Fruit fly (Drosophila melanogaster): ENCODE data around the gene ssx.

Gene ssx

dm6 chrX:1322214-1322613 is 48.2 kb upstream of the ssx start, which contains the start of gene DAAM (continued):
- TF ChIP-seq Dbx (GFP tag; IDR thresholded peaks at IDR 0.05), result peak; percentile 56; the same call in 1 of the 3 replicates
- peak; percentile 32 for TF ChIP-seq bigmax (GFP tag; optimal IDR thresholded peaks at IDR 0.05)
- TF ChIP-seq CG9932 (GFP tag; IDR thresholded peaks at IDR 0.05), result peak; percentile 58
- TF ChIP-seq CG12659 (GFP tag; optimal IDR thresholded peaks at IDR 0.05), result peak; percentile 84
- no peak for TF ChIP-seq ttk (GFP tag; IDR thresholded peaks at IDR 0.05)
- peak; percentile 80; the same call in 2 of the 3 replicates for TF ChIP-seq CG2199 (GFP tag; IDR thresholded peaks at IDR 0.05)
- TF ChIP-seq CG3847 (GFP tag; IDR thresholded peaks at IDR 0.05), result peak; percentile 97
- TF ChIP-seq mirr (GFP tag; optimal IDR thresholded peaks at IDR 0.05), result peak; percentile 46
- no peak for TF ChIP-seq trh (GFP tag; optimal IDR thresholded peaks at IDR 0.05)
- peak; percentile 13 for TF ChIP-seq YL-1 (GFP tag; optimal IDR thresholded peaks at IDR 0.05)
- TF ChIP-seq sr (GFP tag; IDR thresholded peaks at IDR 0.05), result peak; percentile 44; the same call in 2 of the 3 replicates
- peak; percentile 68; the same call in 2 of the 3 replicates for TF ChIP-seq dysf (GFP tag; IDR thresholded peaks at IDR 0.05)
- TF ChIP-seq Dek (tag; optimal IDR thresholded peaks at IDR 0.05), result peak; percentile 31
- TF ChIP-seq br (optimal IDR thresholded peaks at IDR 0.05), result no peak
- no peak for TF ChIP-seq CG7556 (GFP tag; optimal IDR thresholded peaks at IDR 0.05)
- peak; percentile 63 for TF ChIP-seq amos (GFP tag; IDR thresholded peaks at IDR 0.05; ENCODE audit: partially characterized antibody)
- peak; percentile 5 for TF ChIP-seq fu2 (GFP tag; optimal IDR thresholded peaks at IDR 0.05)
- TF ChIP-seq btn (GFP tag; optimal IDR thresholded peaks at IDR 0.05), result no peak
- TF ChIP-seq NfI (GFP tag; optimal IDR thresholded peaks at IDR 0.05), result peak; percentile 68
- peak; percentile 65 for TF ChIP-seq CG17186 (GFP tag; optimal IDR thresholded peaks at IDR 0.05)
- no peak for TF ChIP-seq Kr (GFP tag; optimal IDR thresholded peaks at IDR 0.05)
- TF ChIP-seq NC2β (GFP tag; optimal IDR thresholded peaks at IDR 0.05), result peak; percentile 51
- peak; percentile 43 for TF ChIP-seq Deaf1 (tag; optimal IDR thresholded peaks at IDR 0.05)
- TF ChIP-seq HmgZ (tag; optimal IDR thresholded peaks at IDR 0.05), result peak; percentile 85
- peak; percentile 57 for TF ChIP-seq CG14710 (tag; optimal IDR thresholded peaks at IDR 0.05)
- peak; percentile 84 for TF ChIP-seq MBD-R2 (GFP tag; IDR thresholded peaks at IDR 0.05)
- peak in 1 of 2 experiments; percentile 4 for TF ChIP-seq bsh (GFP tag; optimal IDR thresholded peaks at IDR 0.05)
- TF ChIP-seq CrebB (tag; optimal IDR thresholded peaks at IDR 0.05), result peak; percentile 9
- TF ChIP-seq pum (GFP tag; optimal IDR thresholded peaks at IDR 0.05), result no peak
- 0 out of 3 replicates have a peak, but pooled peaks have one; percentile 29 for TF ChIP-seq CG16813 (GFP tag; IDR thresholded peaks at IDR 0.05; ENCODE audit: partially characterized antibody)
- TF ChIP-seq CG8290 (GFP tag; optimal IDR thresholded peaks at IDR 0.05), result peak; percentile 14
- no peak for TF ChIP-seq CG8290 (tag; optimal IDR thresholded peaks at IDR 0.05)
- TF ChIP-seq Jarid2 (GFP tag; optimal IDR thresholded peaks at IDR 0.05), result peak; percentile 35
- TF ChIP-seq dmrt11E (tag; optimal IDR thresholded peaks at IDR 0.05), result no peak
- TF ChIP-seq CG11560 (tag; IDR thresholded peaks at IDR 0.05), result peak; percentile 54; the same call in 1 of the 3 replicates
- peak; percentile 43 to 46 for TF ChIP-seq dpn (GFP tag; optimal IDR thresholded peaks at IDR 0.05)
- TF ChIP-seq CG12391 (tag; optimal IDR thresholded peaks at IDR 0.05), result peak; percentile 47
- TF ChIP-seq Ada2b (GFP tag; IDR thresholded peaks at IDR 0.05), result no peak
- peak; percentile 57 for TF ChIP-seq Mad (GFP tag; optimal IDR thresholded peaks at IDR 0.05)
- peak; percentile 71 for TF ChIP-seq vvl (GFP tag; IDR thresholded peaks at IDR 0.05)
- peak; percentile 28; the same call in 1 of the 2 replicates for TF ChIP-seq Atf6 (GFP tag; IDR thresholded peaks at IDR 0.05)
- TF ChIP-seq Dref (GFP tag; IDR thresholded peaks at IDR 0.05), result peak; percentile 49
- peak; percentile 18 for TF ChIP-seq luna (GFP tag; optimal IDR thresholded peaks at IDR 0.05)
- TF ChIP-seq gcm (GFP tag; optimal IDR thresholded peaks at IDR 0.05), result peak; percentile 16
- TF ChIP-seq CG9817 (tag; optimal IDR thresholded peaks at IDR 0.05), result peak; percentile 56
- no peak for TF ChIP-seq CG17568 (GFP tag; optimal IDR thresholded peaks at IDR 0.05)
- no peak for TF ChIP-seq CG3838 (GFP tag; optimal IDR thresholded peaks at IDR 0.05)
- no peak for TF ChIP-seq corto (GFP tag; optimal IDR thresholded peaks at IDR 0.05)
- TF ChIP-seq ato (GFP tag; IDR thresholded peaks at IDR 0.05; ENCODE audit: partially characterized antibody), result 0 out of 2 replicates have a peak, but pooled peaks have one; percentile 20
- peak; percentile 37 for TF ChIP-seq p53 (GFP tag; optimal IDR thresholded peaks at IDR 0.05)
- TF ChIP-seq jing (GFP tag; optimal IDR thresholded peaks at IDR 0.05), result no peak

Measured in whole organism, embryonic.